Worm (Caenorhabditis elegans) whole organism, mixed stage, embryonic: ENCODE measurements around the gene W09H1.1.

Source experiments
- M03D4.4 ChIP-seq: sonication (generic microtip); optimal IDR thresholded peaks from 2 replicates; lab custom pipeline; 2017; ENCODE audit warnings: mild to moderate bottlenecking, missing genetic modification characterization, missing compliant biosample characterization
- bed-3 ChIP-seq: fragments of 200-800 bp; sonication (Bioruptor generic); optimal IDR thresholded peaks from 3 replicates; lab custom pipeline; 2018; ENCODE audit warnings: mild to moderate bottlenecking, missing genetic modification characterization, moderate library complexity, missing compliant biosample characterization
- blmp-1 ChIP-seq: fragments of 150-350 bp; optimal IDR thresholded peaks from 2 replicates; lab custom pipeline; 2014; ENCODE audit warnings: missing biosample characterization, missing genetic modification characterization
- ceh-39 ChIP-seq: fragments of 150-350 bp; optimal IDR thresholded peaks from 2 replicates; lab custom pipeline; 2014; ENCODE audit warnings: missing biosample characterization, missing genetic modification characterization
- ceh-43 ChIP-seq: fragments of 200-800 bp; sonication (Bioruptor generic); optimal IDR thresholded peaks from 2 replicates; lab custom pipeline; 2018; ENCODE audit warnings: mild to moderate bottlenecking, missing genetic modification characterization, moderate library complexity, missing compliant biosample characterization
- ceh-83 ChIP-seq: fragments of 200-800 bp; sonication (Bioruptor generic); optimal IDR thresholded peaks from 2 replicates; lab custom pipeline; 2018; ENCODE audit warnings: mild to moderate bottlenecking, missing genetic modification characterization, missing compliant biosample characterization
- cnd-1 ChIP-seq: fragments of 200-800 bp; sonication (Bioruptor generic); optimal IDR thresholded peaks from 2 replicates; lab custom pipeline; 2018; ENCODE audit warnings: mild to moderate bottlenecking, missing genetic modification characterization, missing compliant biosample characterization
- drap-1 ChIP-seq: fragments of 200-800 bp; sonication (Bioruptor generic); optimal IDR thresholded peaks from 3 replicates; lab custom pipeline; 2018; ENCODE audit warnings: mild to moderate bottlenecking, missing genetic modification characterization, missing compliant biosample characterization
- elt-1 ChIP-seq: sonication (generic microtip); optimal IDR thresholded peaks from 2 replicates; lab custom pipeline; 2017; ENCODE audit warnings: missing genetic modification characterization, mild to moderate bottlenecking, missing compliant biosample characterization, antibody characterized with exemption, moderate library complexity, borderline replicate concordance; ENCODE audit not compliant: insufficient read depth
- elt-3 ChIP-seq: fragments of 150-350 bp; optimal IDR thresholded peaks from 2 replicates; lab custom pipeline; 2014; ENCODE audit warnings: missing biosample characterization, missing genetic modification characterization
- flh-1 ChIP-seq: fragments of 200-800 bp; sonication (Bioruptor generic); optimal IDR thresholded peaks from 2 replicates; lab custom pipeline; 2018; ENCODE audit warnings: mild to moderate bottlenecking, missing genetic modification characterization, moderate library complexity, missing compliant biosample characterization
- ham-2 ChIP-seq: fragments of 200-800 bp; sonication (Bioruptor generic); optimal IDR thresholded peaks from 2 replicates; lab custom pipeline; 2018; ENCODE audit warnings: mild to moderate bottlenecking, missing genetic modification characterization, missing compliant biosample characterization
- hlh-1 ChIP-seq: fragments of 150-350 bp; optimal IDR thresholded peaks from 2 replicates; lab custom pipeline; 2014; ENCODE audit warnings: missing biosample characterization, missing genetic modification reagents, missing genetic modification characterization
- lin-13 ChIP-seq: fragments of 150-350 bp; optimal IDR thresholded peaks from 2 replicates; lab custom pipeline; 2014; ENCODE audit warnings: missing biosample characterization, missing genetic modification characterization
- lin-32 ChIP-seq: fragments of 200-800 bp; sonication (Bioruptor generic); optimal IDR thresholded peaks from 2 replicates; lab custom pipeline; 2018; ENCODE audit warnings: mild to moderate bottlenecking, missing genetic modification characterization, missing compliant biosample characterization
- lsy-2 ChIP-seq: fragments of 150-350 bp; optimal IDR thresholded peaks from 2 replicates; lab custom pipeline; 2014; ENCODE audit warnings: missing biosample characterization, missing genetic modification characterization
- mab-5 ChIP-seq: fragments of 150-350 bp; optimal IDR thresholded peaks from 2 replicates; lab custom pipeline; 2014; ENCODE audit warnings: missing biosample characterization, missing genetic modification characterization
- mep-1 ChIP-seq: fragments of 150-350 bp; optimal IDR thresholded peaks from 2 replicates; lab custom pipeline; 2017; ENCODE audit warnings: missing biosample characterization, missing genetic modification reagents, missing genetic modification characterization, inconsistent platforms
- mls-2 ChIP-seq: sonication (generic microtip); optimal IDR thresholded peaks from 2 replicates; lab custom pipeline; 2016; ENCODE audit warnings: mild to moderate bottlenecking, missing genetic modification characterization, moderate library complexity, missing compliant biosample characterization
- nhr-12 ChIP-seq: fragments of 150-350 bp; optimal IDR thresholded peaks from 2 replicates; lab custom pipeline; 2014; ENCODE audit warnings: missing biosample characterization, missing genetic modification characterization
- nhr-2 ChIP-seq: fragments of 150-350 bp; optimal IDR thresholded peaks from 2 replicates; lab custom pipeline; 2014; ENCODE audit warnings: missing biosample characterization, missing genetic modification characterization
- nhr-237 ChIP-seq: fragments of 150-350 bp; optimal IDR thresholded peaks from 2 replicates; lab custom pipeline; 2014; ENCODE audit warnings: missing biosample characterization, missing genetic modification characterization
- nhr-28 ChIP-seq: fragments of 150-350 bp; optimal IDR thresholded peaks from 2 replicates; lab custom pipeline; 2014; ENCODE audit warnings: missing biosample characterization, missing genetic modification characterization
- nhr-76 ChIP-seq: sonication (generic microtip); optimal IDR thresholded peaks from 2 replicates; lab custom pipeline; 2017; ENCODE audit warnings: missing biosample characterization, missing genetic modification characterization
- pha-4 ChIP-seq: fragments of 150-350 bp; optimal IDR thresholded peaks from 2 replicates; lab custom pipeline; 2018; ENCODE audit warnings: missing biosample characterization, missing genetic modification reagents, missing genetic modification characterization
- sem-2 ChIP-seq: fragments of 200-800 bp; sonication (Bioruptor generic); optimal IDR thresholded peaks from 2 replicates; lab custom pipeline; 2018; ENCODE audit warnings: mild to moderate bottlenecking, missing genetic modification characterization, missing compliant biosample characterization
- snpc-4 ChIP-seq: fragments of 150-350 bp; optimal IDR thresholded peaks from 2 replicates; lab custom pipeline; 2014; ENCODE audit warnings: missing biosample characterization, missing genetic modification characterization
- sptf-1 ChIP-seq: sonication (generic microtip); optimal IDR thresholded peaks from 2 replicates; lab custom pipeline; 2017; ENCODE audit warnings: mild to moderate bottlenecking, missing genetic modification characterization, moderate library complexity, missing compliant biosample characterization
- tbx-8 ChIP-seq: fragments of 200-800 bp; sonication (Bioruptor generic); optimal IDR thresholded peaks from 2 replicates; lab custom pipeline; 2018; ENCODE audit warnings: mild to moderate bottlenecking, missing genetic modification characterization, moderate library complexity, missing compliant biosample characterization
- unc-120 ChIP-seq: sonication (generic microtip); optimal IDR thresholded peaks from 2 replicates; lab custom pipeline; 2017; ENCODE audit warnings: missing genetic modification characterization, missing compliant biosample characterization; ENCODE audit not compliant: poor library complexity, severe bottlenecking
- unc-39 ChIP-seq: fragments of 150-350 bp; optimal IDR thresholded peaks from 2 replicates; lab custom pipeline; 2014; ENCODE audit warnings: missing biosample characterization, missing genetic modification characterization
- unc-62 ChIP-seq: fragments of 150-350 bp; optimal IDR thresholded peaks from 2 replicates; lab custom pipeline; 2014; ENCODE audit warnings: missing biosample characterization, missing genetic modification reagents, missing genetic modification characterization
- zip-8 ChIP-seq: fragments of 150-350 bp; optimal IDR thresholded peaks from 2 replicates; lab custom pipeline; 2014; ENCODE audit warnings: missing biosample characterization, missing genetic modification characterization
- ztf-11 ChIP-seq: fragments of 150-350 bp; optimal IDR thresholded peaks from 2 replicates; lab custom pipeline; 2014; ENCODE audit warnings: missing biosample characterization, missing genetic modification characterization

W09H1.1 gene

DNA sequence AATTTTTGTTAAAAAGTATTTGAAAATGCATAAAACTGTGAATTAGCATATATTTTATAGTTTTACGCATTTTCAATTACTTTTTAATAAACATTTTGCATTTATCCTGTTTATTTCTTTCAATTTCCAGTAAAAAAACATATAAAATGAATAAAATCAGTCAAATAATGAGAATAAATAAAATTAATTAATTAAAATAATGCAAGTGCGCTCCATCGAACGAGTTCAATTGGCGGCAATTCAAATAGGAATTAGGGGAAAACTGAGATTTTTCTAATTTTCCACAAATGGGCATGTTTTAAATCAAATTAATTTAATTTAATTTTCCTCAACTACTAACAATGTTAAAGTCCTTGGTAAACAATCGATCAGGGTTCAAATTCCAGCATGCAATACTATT is 25.3 kb downstream of the W09H1.1 start:
- TF ChIP-seq lin-32 (GFP tag; lab: Kevin White, UChicago): no peak
- no peak for TF ChIP-seq nhr-76 (tag; lab: Kevin White, UChicago)
- no peak for TF ChIP-seq snpc-4 (tag; lab: Kevin White, UChicago)
- no peak for TF ChIP-seq sptf-1 (tag; lab: Kevin White, UChicago)
- no peak for TF ChIP-seq M03D4.4 (tag; lab: Kevin White, UChicago)
- no peak for TF ChIP-seq sem-2 (GFP tag; lab: Kevin White, UChicago)
- TF ChIP-seq ceh-83: no peak
- TF ChIP-seq cnd-1 (tag; lab: Kevin White, UChicago): no peak
- no peak for TF ChIP-seq elt-1 (tag; lab: Kevin White, UChicago)
- no peak for TF ChIP-seq lsy-2 (tag; lab: Kevin White, UChicago)
- no peak for TF ChIP-seq ceh-39 (tag; lab: Kevin White, UChicago)
- TF ChIP-seq ceh-43: no peak
- no peak for TF ChIP-seq unc-62 (GFP tag; lab: Kevin White, UChicago)
- TF ChIP-seq drap-1 (GFP tag; lab: Kevin White, UChicago): no peak
- no peak for TF ChIP-seq unc-120 (tag; lab: Kevin White, UChicago)
- no peak for TF ChIP-seq ztf-11 (tag; lab: Kevin White, UChicago)
- TF ChIP-seq blmp-1 (tag; lab: Kevin White, UChicago): no peak
- TF ChIP-seq mab-5 (tag; lab: Kevin White, UChicago): no peak
- TF ChIP-seq mls-2: no peak

DNA sequence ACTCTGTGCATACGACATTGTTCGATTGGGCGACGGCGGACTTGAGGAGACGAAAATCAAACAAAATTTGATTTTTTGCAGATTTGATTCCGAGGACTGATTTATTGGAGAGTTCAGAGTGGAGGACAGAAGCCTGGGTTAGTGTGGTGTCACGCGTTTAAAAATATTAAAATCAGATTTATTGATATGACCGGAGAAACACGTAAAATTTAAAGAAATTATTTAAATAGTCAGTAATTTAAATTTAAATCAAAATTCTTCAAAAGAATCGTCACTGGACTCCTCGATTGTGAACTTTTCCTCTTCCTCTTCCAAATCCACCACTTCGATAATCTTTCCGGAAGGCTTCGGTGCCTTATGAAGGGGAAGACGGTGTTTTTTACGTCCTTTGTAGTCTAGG is 28.1 kb downstream of the W09H1.1 start, which contains the start of gene spe-18:
Gene spe-18 (minus strand): TSS at position 101 of the 400 bp plus-strand sequence.
- TF ChIP-seq nhr-76 (tag; lab: Kevin White, UChicago) (no peak), unc-120 (tag; lab: Kevin White, UChicago) (no peak), sem-2 (GFP tag; lab: Kevin White, UChicago) (no peak), elt-3 (tag; lab: Kevin White, UChicago) (no peak), mls-2 (no peak), zip-8 (tag; lab: Kevin White, UChicago) (no peak), nhr-12 (no peak), ztf-11 (tag; lab: Kevin White, UChicago) (no peak), bed-3 (no peak), lin-32 (GFP tag; lab: Kevin White, UChicago) (no peak), elt-1 (tag; lab: Kevin White, UChicago) (no peak), hlh-1 (no peak), pha-4 (tag; lab: Kevin White, UChicago) (no peak), unc-62 (GFP tag; lab: Kevin White, UChicago) (no peak), lin-13 (no peak), ham-2 (GFP tag; lab: Kevin White, UChicago) (no peak)

DNA sequence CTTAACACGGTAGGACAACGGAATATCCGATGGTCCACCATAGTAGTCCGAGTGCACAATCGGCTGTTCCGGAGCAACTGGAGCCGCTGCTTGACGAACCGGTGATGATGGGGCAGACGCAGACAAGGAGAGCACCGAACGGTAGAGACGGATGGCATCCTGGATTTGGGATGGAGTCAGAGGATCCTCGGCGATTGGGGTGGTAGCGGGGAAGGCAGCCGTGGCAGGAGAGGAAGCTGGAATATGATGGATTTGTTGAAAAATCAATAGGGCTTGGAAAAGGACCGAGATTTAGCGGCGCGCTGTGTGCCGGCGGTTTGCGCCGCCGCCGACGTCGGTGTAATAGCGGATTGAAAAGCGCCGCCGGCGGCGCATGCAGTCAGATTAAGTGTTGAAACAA is 29.0 kb downstream of the W09H1.1 start:
- no peak for TF ChIP-seq sem-2 (GFP tag; lab: Kevin White, UChicago)
- no peak for TF ChIP-seq lsy-2 (tag; lab: Kevin White, UChicago)
- TF ChIP-seq nhr-2 (tag; lab: Kevin White, UChicago): no peak
- no peak for TF ChIP-seq nhr-28
- no peak for TF ChIP-seq pha-4 (tag; lab: Kevin White, UChicago)
- no peak for TF ChIP-seq unc-62 (GFP tag; lab: Kevin White, UChicago)
- TF ChIP-seq mep-1 (tag; lab: Kevin White, UChicago): no peak
- TF ChIP-seq cnd-1 (tag; lab: Kevin White, UChicago): no peak
- no peak for TF ChIP-seq mls-2
- no peak for TF ChIP-seq nhr-12
- no peak for TF ChIP-seq hlh-1
- no peak for TF ChIP-seq ceh-39 (tag; lab: Kevin White, UChicago)
- TF ChIP-seq elt-3 (tag; lab: Kevin White, UChicago): no peak
- no peak for TF ChIP-seq nhr-76 (tag; lab: Kevin White, UChicago)
- no peak for TF ChIP-seq bed-3
- no peak for TF ChIP-seq ceh-83
- TF ChIP-seq zip-8 (tag; lab: Kevin White, UChicago): no peak
- TF ChIP-seq unc-120 (tag; lab: Kevin White, UChicago): no peak

DNA sequence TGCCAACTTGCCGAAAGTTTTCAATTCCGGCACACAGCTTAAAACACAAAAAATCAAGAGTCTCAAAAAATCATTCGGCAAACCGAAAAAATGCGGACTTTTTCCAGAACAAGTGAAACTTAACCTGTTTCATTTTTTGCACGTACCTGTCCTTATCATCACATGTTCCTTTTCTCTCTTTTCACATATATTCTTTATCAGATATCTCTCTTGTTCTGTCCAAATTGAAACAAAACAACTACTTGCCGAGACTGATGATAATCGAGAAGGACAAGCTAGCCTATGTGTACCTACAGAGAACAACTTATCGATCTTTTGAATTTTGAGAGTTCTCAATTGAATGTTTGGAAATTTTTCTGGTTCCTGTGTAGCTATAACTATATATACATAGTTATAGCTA is 31.4 kb downstream of the W09H1.1 start:
- TF ChIP-seq M03D4.4 (tag; lab: Kevin White, UChicago): no peak
- no peak for TF ChIP-seq flh-1 (GFP tag; lab: Kevin White, UChicago)
- TF ChIP-seq blmp-1 (tag; lab: Kevin White, UChicago): no peak
- TF ChIP-seq ztf-11 (tag; lab: Kevin White, UChicago): no peak
- no peak for TF ChIP-seq snpc-4 (tag; lab: Kevin White, UChicago)
- no peak for TF ChIP-seq unc-39
- TF ChIP-seq ham-2 (GFP tag; lab: Kevin White, UChicago): no peak
- no peak for TF ChIP-seq lsy-2 (tag; lab: Kevin White, UChicago)
- no peak for TF ChIP-seq sem-2 (GFP tag; lab: Kevin White, UChicago)
- TF ChIP-seq pha-4 (tag; lab: Kevin White, UChicago): no peak
- no peak for TF ChIP-seq tbx-8 (GFP tag; lab: Kevin White, UChicago)
- TF ChIP-seq nhr-237 (tag; lab: Kevin White, UChicago): no peak
- TF ChIP-seq mep-1 (tag; lab: Kevin White, UChicago): no peak
- TF ChIP-seq nhr-2 (tag; lab: Kevin White, UChicago): no peak
- TF ChIP-seq mab-5 (tag; lab: Kevin White, UChicago): no peak
- TF ChIP-seq nhr-28: no peak
- no peak for TF ChIP-seq unc-62 (GFP tag; lab: Kevin White, UChicago)
- TF ChIP-seq ceh-83: no peak
- TF ChIP-seq lin-32 (GFP tag; lab: Kevin White, UChicago): no peak
- TF ChIP-seq drap-1 (GFP tag; lab: Kevin White, UChicago): no peak
